Worm (Caenorhabditis elegans) whole organism, L3 larva: ENCODE data around the gene Y55F3BR.11.
A peak's percentile ranks its signal among the peaks of the same experiment; 100 is the strongest.

ENCODE experiments used
- R02D3.7 ChIP-seq: fragments of 150-350 bp; optimal IDR thresholded peaks from 2 replicates; lab custom pipeline; 2014; ENCODE audit warnings: missing biosample characterization, missing genetic modification characterization
- aly-2 ChIP-seq: fragments of 150-350 bp; optimal IDR thresholded peaks from 2 replicates; lab custom pipeline; 2014; ENCODE audit warnings: missing biosample characterization, missing genetic modification characterization
- ceh-16 ChIP-seq: sonication (generic microtip); optimal IDR thresholded peaks from 2 replicates; lab custom pipeline; 2017; ENCODE audit warnings: missing biosample characterization, missing genetic modification characterization
- ceh-28 ChIP-seq: fragments of 150-350 bp; optimal IDR thresholded peaks from 2 replicates; lab custom pipeline; 2014; ENCODE audit warnings: missing biosample characterization, missing genetic modification reagents, missing genetic modification characterization
- daf-12 ChIP-seq: fragments of 150-350 bp; optimal IDR thresholded peaks from 2 replicates; lab custom pipeline; 2014; ENCODE audit warnings: missing biosample characterization, missing genetic modification reagents, missing genetic modification characterization
- egl-5 ChIP-seq: fragments of 150-350 bp; optimal IDR thresholded peaks from 2 replicates; lab custom pipeline; 2017; ENCODE audit warnings: missing biosample characterization, missing genetic modification reagents, missing genetic modification characterization, inconsistent platforms
- elt-1 ChIP-seq: fragments of 150-350 bp; optimal IDR thresholded peaks from 2 replicates; lab custom pipeline; 2014; ENCODE audit warnings: missing biosample characterization, missing genetic modification characterization
- elt-2 ChIP-seq: sonication (generic microtip); optimal IDR thresholded peaks from 2 replicates; lab custom pipeline; 2016; ENCODE audit warnings: missing genetic modification reagents, mild to moderate bottlenecking, missing genetic modification characterization, missing compliant biosample characterization
- elt-3 ChIP-seq, 3 experiments: fragments of 150-350 bp in 1 of 3; sonication (generic microtip) in 2 of 3; optimal IDR thresholded peaks; 2 replicates in 2 of 3; 4 replicates in 1 of 3; lab custom pipeline; 2014 to 2017; ENCODE audit warnings: missing biosample characterization in 3 of 3, missing genetic modification characterization in 3 of 3
- eor-1 ChIP-seq, 2 experiments: fragments of 150-350 bp; optimal IDR thresholded peaks; 2 replicates each; lab custom pipeline; 2014 to 2018; ENCODE audit warnings: missing biosample characterization in 2 of 2, missing genetic modification characterization in 2 of 2
- fkh-10 ChIP-seq: sonication (generic microtip); optimal IDR thresholded peaks from 2 replicates; lab custom pipeline; 2017; ENCODE audit warnings: missing biosample characterization, missing genetic modification reagents, missing genetic modification characterization
- fkh-2 ChIP-seq: fragments of 150-350 bp; optimal IDR thresholded peaks from 2 replicates; lab custom pipeline; 2014; ENCODE audit warnings: missing biosample characterization, missing genetic modification reagents, missing genetic modification characterization
- fos-1 ChIP-seq: fragments of 150-350 bp; optimal IDR thresholded peaks from 2 replicates; lab custom pipeline; 2014; ENCODE audit warnings: missing biosample characterization, missing genetic modification characterization
- hmg-11 ChIP-seq: sonication (generic microtip); optimal IDR thresholded peaks from 2 replicates; lab custom pipeline; 2016; ENCODE audit warnings: missing genetic modification characterization, missing compliant biosample characterization
- jun-1 ChIP-seq: fragments of 150-350 bp; optimal IDR thresholded peaks from 2 replicates; lab custom pipeline; 2014; ENCODE audit warnings: missing biosample characterization, missing genetic modification reagents, missing genetic modification characterization
- lin-15B ChIP-seq: fragments of 150-350 bp; optimal IDR thresholded peaks from 2 replicates; lab custom pipeline; 2014; ENCODE audit warnings: missing biosample characterization, missing genetic modification characterization
- lin-39 ChIP-seq: fragments of 150-350 bp; optimal IDR thresholded peaks from 2 replicates; lab custom pipeline; 2018; ENCODE audit warnings: missing biosample characterization, missing genetic modification reagents, missing genetic modification characterization
- lsy-12 ChIP-seq: sonication (generic microtip); optimal IDR thresholded peaks from 2 replicates; lab custom pipeline; 2016; ENCODE audit warnings: mild to moderate bottlenecking, missing genetic modification characterization, missing compliant biosample characterization
- mdl-1 ChIP-seq: fragments of 150-350 bp; optimal IDR thresholded peaks from 2 replicates; lab custom pipeline; 2014; ENCODE audit warnings: missing biosample characterization, missing genetic modification characterization
- nfya-1 ChIP-seq: sonication (generic microtip); optimal IDR thresholded peaks from 2 replicates; lab custom pipeline; 2017; ENCODE audit warnings: missing genetic modification characterization, mild to moderate bottlenecking, missing compliant biosample characterization, antibody characterized with exemption, moderate library complexity; ENCODE audit not compliant: insufficient read depth
- nhr-11 ChIP-seq: fragments of 150-350 bp; optimal IDR thresholded peaks from 2 replicates; lab custom pipeline; 2014; ENCODE audit warnings: missing biosample characterization, missing genetic modification characterization
- nhr-23 ChIP-seq: fragments of 150-350 bp; optimal IDR thresholded peaks from 2 replicates; lab custom pipeline; 2014; ENCODE audit warnings: missing biosample characterization, missing genetic modification reagents, missing genetic modification characterization
- nhr-237 ChIP-seq: fragments of 150-350 bp; optimal IDR thresholded peaks from 2 replicates; lab custom pipeline; 2014; ENCODE audit warnings: missing biosample characterization, missing genetic modification characterization
- nhr-25 ChIP-seq: sonication (generic microtip); optimal IDR thresholded peaks from 2 replicates; lab custom pipeline; 2017; ENCODE audit warnings: missing biosample characterization, missing genetic modification characterization
- nhr-28 ChIP-seq: fragments of 150-350 bp; optimal IDR thresholded peaks from 2 replicates; lab custom pipeline; 2014; ENCODE audit warnings: missing biosample characterization, missing genetic modification characterization
- nhr-76 ChIP-seq: fragments of 150-350 bp; sonication (generic microtip); optimal IDR thresholded peaks from 5 replicates; lab custom pipeline; 2014; ENCODE audit warnings: missing biosample characterization, missing genetic modification characterization
- nhr-77 ChIP-seq: fragments of 150-350 bp; optimal IDR thresholded peaks from 2 replicates; lab custom pipeline; 2014; ENCODE audit warnings: missing biosample characterization, missing genetic modification characterization
- pha-4 ChIP-seq: fragments of 150-350 bp; optimal IDR thresholded peaks from 2 replicates; lab custom pipeline; 2014; ENCODE audit warnings: missing biosample characterization, missing genetic modification reagents, missing genetic modification characterization
- pqm-1 ChIP-seq: fragments of 150-350 bp; optimal IDR thresholded peaks from 2 replicates; lab custom pipeline; 2017; ENCODE audit warnings: missing biosample characterization, missing genetic modification characterization, inconsistent platforms
- sea-2 ChIP-seq: fragments of 150-350 bp; sonication (generic microtip); optimal IDR thresholded peaks from 4 replicates; lab custom pipeline; 2014; ENCODE audit warnings: missing biosample characterization, missing genetic modification reagents, missing genetic modification characterization
- skn-1 ChIP-seq: fragments of 150-350 bp; optimal IDR thresholded peaks from 2 replicates; lab custom pipeline; 2014; ENCODE audit warnings: missing biosample characterization, missing genetic modification characterization
- snpc-4 ChIP-seq: fragments of 150-350 bp; optimal IDR thresholded peaks from 2 replicates; lab custom pipeline; 2014; ENCODE audit warnings: missing biosample characterization, missing genetic modification characterization
- tbx-2 ChIP-seq: sonication (generic microtip); optimal IDR thresholded peaks from 2 replicates; lab custom pipeline; 2016; ENCODE audit warnings: mild to moderate bottlenecking, missing genetic modification characterization, missing compliant biosample characterization
- unc-39 ChIP-seq: sonication (generic microtip); optimal IDR thresholded peaks from 4 replicates; lab custom pipeline; 2017; ENCODE audit warnings: missing biosample characterization, missing genetic modification characterization
- unc-62 ChIP-seq: fragments of 150-350 bp; sonication (generic microtip); optimal IDR thresholded peaks from 4 replicates; lab custom pipeline; 2014; ENCODE audit warnings: missing biosample characterization, missing genetic modification reagents, missing genetic modification characterization
- zag-1 ChIP-seq: fragments of 150-350 bp; optimal IDR thresholded peaks from 2 replicates; lab custom pipeline; 2014; ENCODE audit warnings: missing biosample characterization, missing genetic modification characterization
- ztf-11 ChIP-seq: fragments of 150-350 bp; optimal IDR thresholded peaks from 2 replicates; lab custom pipeline; 2014; ENCODE audit warnings: missing biosample characterization, missing genetic modification characterization

Y55F3BR.11 gene

ce11 chrIV:805693-806092 lies 49.3 kb upstream of the Y55F3BR.11 start:
- no peak for TF ChIP-seq snpc-4 (tag; lab: Kevin White, UChicago)
- TF ChIP-seq jun-1 (tag; lab: Kevin White, UChicago): no peak
- no peak for TF ChIP-seq daf-12
- TF ChIP-seq ceh-28 (tag; lab: Kevin White, UChicago): peak; percentile 70
- no peak for TF ChIP-seq nhr-76 (tag; lab: Kevin White, UChicago)
- TF ChIP-seq nhr-77 (tag; lab: Kevin White, UChicago): no peak
- no peak for TF ChIP-seq aly-2 (tag; lab: Kevin White, UChicago)

ce11 chrIV:807027-807516 lies 47.9 kb upstream of the Y55F3BR.11 start, which contains the start of gene Y55F3BL.6:
Gene Y55F3BL.6, minus strand, starts transcription at chrIV:807077.
- peak; percentile 14 for TF ChIP-seq lin-15B
- TF ChIP-seq unc-62: no peak
- TF ChIP-seq, all 47 proteins: peak for 1

- TF ChIP-seq lin-15B: peak; percentile 43
Observed at ce11 chrIV:813341-813740, 41.7 kb upstream of the Y55F3BR.11 start.

DNA sequence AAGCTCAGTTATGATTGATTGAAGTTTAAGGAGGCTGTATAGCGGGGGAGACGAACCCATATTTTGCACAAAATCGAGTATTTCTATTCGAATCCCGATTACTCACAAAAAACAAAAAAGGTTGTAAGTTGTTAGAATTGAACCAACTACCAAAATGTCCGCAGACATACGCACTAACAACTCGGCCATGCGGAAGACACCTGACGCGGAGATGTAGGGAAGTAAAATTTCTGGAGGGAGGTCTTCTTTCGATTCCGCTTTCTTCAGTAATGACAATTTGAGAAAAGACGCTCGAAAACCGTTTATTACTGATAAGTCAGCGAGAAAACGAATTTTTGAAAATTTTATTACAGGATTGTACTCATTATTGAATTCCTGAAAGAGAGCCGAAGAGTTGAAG lies 37.1 kb upstream of the Y55F3BR.11 start:
- TF ChIP-seq sea-2 (GFP tag; lab: Kevin White, UChicago): no peak
- TF ChIP-seq nhr-11 (tag; lab: Kevin White, UChicago): no peak

- TF ChIP-seq elt-3 (tag; optimal IDR thresholded peaks at IDR 0.05; lab: Kevin White, UChicago): no peak
- no peak for TF ChIP-seq aly-2 (tag; lab: Kevin White, UChicago)
- TF ChIP-seq mdl-1: no peak
- no peak for TF ChIP-seq nhr-23 (tag; lab: Kevin White, UChicago)
- no peak for TF ChIP-seq ceh-28 (tag; lab: Kevin White, UChicago)
- TF ChIP-seq lin-15B: no peak
- TF ChIP-seq lsy-12 (tag; lab: Kevin White, UChicago): no peak
- TF ChIP-seq skn-1 (tag; lab: Kevin White, UChicago): no peak
- TF ChIP-seq pha-4 (tag; lab: Kevin White, UChicago): no peak
- TF ChIP-seq nhr-76 (tag; lab: Kevin White, UChicago): no peak
- no peak for TF ChIP-seq pqm-1
- TF ChIP-seq ztf-11: no peak
- TF ChIP-seq tbx-2 (tag; lab: Kevin White, UChicago): no peak
- no peak for TF ChIP-seq R02D3.7 (tag; lab: Kevin White, UChicago)
- no peak for TF ChIP-seq fos-1 (tag; lab: Kevin White, UChicago)
- no peak for TF ChIP-seq fkh-2 (tag; lab: Kevin White, UChicago)
Observed at ce11 chrIV:824854-825253, 30.2 kb upstream of the Y55F3BR.11 start, which contains the start of gene zipt-15. Gene zipt-15, minus strand, starts transcription at chrIV:824954.

DNA sequence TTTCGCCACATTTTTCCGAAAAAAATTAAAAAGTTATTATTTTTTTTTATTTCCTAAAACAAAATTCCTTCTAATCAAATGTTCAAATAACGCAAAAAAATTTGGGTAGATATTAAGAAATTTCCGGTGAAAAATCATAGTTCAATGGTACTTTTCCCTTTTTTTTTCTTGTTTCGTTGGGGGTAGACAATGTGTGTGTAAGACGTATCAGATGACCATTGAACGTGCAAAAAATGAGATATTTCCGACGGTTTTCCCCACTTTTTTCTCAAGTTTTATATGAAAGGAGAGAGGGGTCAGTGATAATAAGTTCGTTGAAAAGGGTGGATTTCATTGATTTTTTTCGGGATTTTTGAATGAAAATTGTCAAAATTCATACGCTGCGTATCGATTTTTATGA lies 28.9 kb upstream of the Y55F3BR.11 start:
- TF ChIP-seq R02D3.7 (tag; lab: Kevin White, UChicago): no peak
- TF ChIP-seq zag-1 (tag; lab: Kevin White, UChicago): no peak
- TF ChIP-seq ceh-16 (tag; lab: Kevin White, UChicago): no peak
- TF ChIP-seq unc-62: no peak
- TF ChIP-seq nhr-237 (tag; lab: Kevin White, UChicago): no peak
- TF ChIP-seq mdl-1: no peak
- no peak for TF ChIP-seq fkh-2 (tag; lab: Kevin White, UChicago)
- no peak for TF ChIP-seq daf-12
- TF ChIP-seq lsy-12 (tag; lab: Kevin White, UChicago): no peak

DNA sequence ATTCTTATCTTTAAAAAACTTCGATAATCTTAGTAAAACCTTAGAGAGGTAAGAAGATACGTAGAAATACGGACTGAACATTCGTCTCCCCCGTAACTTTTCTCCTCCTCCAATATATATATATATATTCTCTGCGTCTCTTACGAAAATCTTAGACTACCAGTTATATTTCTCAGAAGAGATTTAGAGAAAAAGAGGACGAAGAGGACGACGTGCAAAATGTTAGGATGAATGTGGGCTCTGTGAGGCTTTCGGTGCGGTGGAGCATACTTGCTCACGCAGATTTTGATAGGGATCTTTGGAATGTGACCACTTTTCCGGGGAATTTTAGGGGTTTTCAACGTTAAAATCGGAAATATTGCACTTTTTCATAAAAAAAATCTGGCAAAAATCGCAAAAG lies 26.6 kb upstream of the Y55F3BR.11 start:
- no peak for TF ChIP-seq daf-12
- TF ChIP-seq lin-15B: peak; percentile 95
- TF ChIP-seq zag-1 (tag; lab: Kevin White, UChicago): no peak
- no peak for TF ChIP-seq pqm-1
- no peak for TF ChIP-seq elt-3 (tag; optimal IDR thresholded peaks at IDR 0.05; lab: Kevin White, UChicago)
- TF ChIP-seq snpc-4 (tag; lab: Kevin White, UChicago): peak; percentile 63
- no peak for TF ChIP-seq elt-2
- TF ChIP-seq aly-2 (tag; lab: Kevin White, UChicago): no peak
- TF ChIP-seq nhr-25 (tag; lab: Kevin White, UChicago): no peak
- TF ChIP-seq fkh-10 (GFP tag; lab: Kevin White, UChicago): peak; percentile 10
- no peak for TF ChIP-seq unc-39
- no peak for TF ChIP-seq nhr-76 (tag; lab: Kevin White, UChicago)
- peak; percentile 88 for TF ChIP-seq nfya-1 (tag; lab: Kevin White, UChicago)
- TF ChIP-seq pha-4 (tag; lab: Kevin White, UChicago): peak; percentile 81
- no peak for TF ChIP-seq nhr-28
- TF ChIP-seq ceh-28 (tag; lab: Kevin White, UChicago): peak; percentile 51
- no peak for TF ChIP-seq fos-1 (tag; lab: Kevin White, UChicago)
- no peak for TF ChIP-seq nhr-11 (tag; lab: Kevin White, UChicago)
- TF ChIP-seq R02D3.7 (tag; lab: Kevin White, UChicago): peak; percentile 28
- TF ChIP-seq egl-5 (tag; lab: Kevin White, UChicago): no peak
- peak; percentile 49 for TF ChIP-seq nhr-23 (tag; lab: Kevin White, UChicago)
- peak; percentile 68 for TF ChIP-seq elt-1
- TF ChIP-seq hmg-11 (tag; lab: Kevin White, UChicago): peak; percentile 85
- peak; percentile 66 for TF ChIP-seq lin-39 (tag; lab: Kevin White, UChicago)
- no peak for TF ChIP-seq jun-1 (tag; lab: Kevin White, UChicago)
- no peak for TF ChIP-seq sea-2 (GFP tag; lab: Kevin White, UChicago)
- peak in 1 of 2 experiments; percentile 54 for TF ChIP-seq eor-1 (tag; optimal IDR thresholded peaks at IDR 0.05; lab: Kevin White, UChicago)
